Worm (Caenorhabditis elegans) whole organism, mixed stage, embryonic: Measurements from ENCODE around the gene eyg-1.

Experiments
- M03D4.4 ChIP-seq: sonication (generic microtip); optimal IDR thresholded peaks from 2 replicates; lab custom pipeline; 2017; ENCODE audit warnings: mild to moderate bottlenecking, missing genetic modification characterization, missing compliant biosample characterization
- bed-3 ChIP-seq: fragments of 200-800 bp; sonication (Bioruptor generic); optimal IDR thresholded peaks from 3 replicates; lab custom pipeline; 2018; ENCODE audit warnings: mild to moderate bottlenecking, missing genetic modification characterization, moderate library complexity, missing compliant biosample characterization
- blmp-1 ChIP-seq: fragments of 150-350 bp; optimal IDR thresholded peaks from 2 replicates; lab custom pipeline; 2014; ENCODE audit warnings: missing biosample characterization, missing genetic modification characterization
- ceh-39 ChIP-seq: fragments of 150-350 bp; optimal IDR thresholded peaks from 2 replicates; lab custom pipeline; 2014; ENCODE audit warnings: missing biosample characterization, missing genetic modification characterization
- ceh-83 ChIP-seq: fragments of 200-800 bp; sonication (Bioruptor generic); optimal IDR thresholded peaks from 2 replicates; lab custom pipeline; 2018; ENCODE audit warnings: mild to moderate bottlenecking, missing genetic modification characterization, missing compliant biosample characterization
- ces-1 ChIP-seq: fragments of 150-350 bp; optimal IDR thresholded peaks from 2 replicates; lab custom pipeline; 2014; ENCODE audit warnings: missing biosample characterization, missing genetic modification reagents, missing genetic modification characterization
- cnd-1 ChIP-seq: fragments of 200-800 bp; sonication (Bioruptor generic); optimal IDR thresholded peaks from 2 replicates; lab custom pipeline; 2018; ENCODE audit warnings: mild to moderate bottlenecking, missing genetic modification characterization, missing compliant biosample characterization
- drap-1 ChIP-seq: fragments of 200-800 bp; sonication (Bioruptor generic); optimal IDR thresholded peaks from 3 replicates; lab custom pipeline; 2018; ENCODE audit warnings: mild to moderate bottlenecking, missing genetic modification characterization, missing compliant biosample characterization
- elt-1 ChIP-seq: sonication (generic microtip); optimal IDR thresholded peaks from 2 replicates; lab custom pipeline; 2017; ENCODE audit warnings: missing genetic modification characterization, mild to moderate bottlenecking, missing compliant biosample characterization, antibody characterized with exemption, moderate library complexity, borderline replicate concordance; ENCODE audit not compliant: insufficient read depth
- flh-1 ChIP-seq: fragments of 200-800 bp; sonication (Bioruptor generic); optimal IDR thresholded peaks from 2 replicates; lab custom pipeline; 2018; ENCODE audit warnings: mild to moderate bottlenecking, missing genetic modification characterization, moderate library complexity, missing compliant biosample characterization
- ham-2 ChIP-seq: fragments of 200-800 bp; sonication (Bioruptor generic); optimal IDR thresholded peaks from 2 replicates; lab custom pipeline; 2018; ENCODE audit warnings: mild to moderate bottlenecking, missing genetic modification characterization, missing compliant biosample characterization
- hlh-1 ChIP-seq: fragments of 150-350 bp; optimal IDR thresholded peaks from 2 replicates; lab custom pipeline; 2014; ENCODE audit warnings: missing biosample characterization, missing genetic modification reagents, missing genetic modification characterization
- lin-13 ChIP-seq: fragments of 150-350 bp; optimal IDR thresholded peaks from 2 replicates; lab custom pipeline; 2014; ENCODE audit warnings: missing biosample characterization, missing genetic modification characterization
- lin-32 ChIP-seq: fragments of 200-800 bp; sonication (Bioruptor generic); optimal IDR thresholded peaks from 2 replicates; lab custom pipeline; 2018; ENCODE audit warnings: mild to moderate bottlenecking, missing genetic modification characterization, missing compliant biosample characterization
- lsy-2 ChIP-seq: fragments of 150-350 bp; optimal IDR thresholded peaks from 2 replicates; lab custom pipeline; 2014; ENCODE audit warnings: missing biosample characterization, missing genetic modification characterization
- mab-5 ChIP-seq: fragments of 150-350 bp; optimal IDR thresholded peaks from 2 replicates; lab custom pipeline; 2014; ENCODE audit warnings: missing biosample characterization, missing genetic modification characterization
- mls-2 ChIP-seq: sonication (generic microtip); optimal IDR thresholded peaks from 2 replicates; lab custom pipeline; 2016; ENCODE audit warnings: mild to moderate bottlenecking, missing genetic modification characterization, moderate library complexity, missing compliant biosample characterization
- nhr-12 ChIP-seq: fragments of 150-350 bp; optimal IDR thresholded peaks from 2 replicates; lab custom pipeline; 2014; ENCODE audit warnings: missing biosample characterization, missing genetic modification characterization
- nhr-2 ChIP-seq: fragments of 150-350 bp; optimal IDR thresholded peaks from 2 replicates; lab custom pipeline; 2014; ENCODE audit warnings: missing biosample characterization, missing genetic modification characterization
- nhr-28 ChIP-seq: fragments of 150-350 bp; optimal IDR thresholded peaks from 2 replicates; lab custom pipeline; 2014; ENCODE audit warnings: missing biosample characterization, missing genetic modification characterization
- nhr-76 ChIP-seq: sonication (generic microtip); optimal IDR thresholded peaks from 2 replicates; lab custom pipeline; 2017; ENCODE audit warnings: missing biosample characterization, missing genetic modification characterization
- sem-2 ChIP-seq: fragments of 200-800 bp; sonication (Bioruptor generic); optimal IDR thresholded peaks from 2 replicates; lab custom pipeline; 2018; ENCODE audit warnings: mild to moderate bottlenecking, missing genetic modification characterization, missing compliant biosample characterization
- snpc-4 ChIP-seq: fragments of 150-350 bp; optimal IDR thresholded peaks from 2 replicates; lab custom pipeline; 2014; ENCODE audit warnings: missing biosample characterization, missing genetic modification characterization
- tbx-8 ChIP-seq: fragments of 200-800 bp; sonication (Bioruptor generic); optimal IDR thresholded peaks from 2 replicates; lab custom pipeline; 2018; ENCODE audit warnings: mild to moderate bottlenecking, missing genetic modification characterization, moderate library complexity, missing compliant biosample characterization
- unc-120 ChIP-seq: sonication (generic microtip); optimal IDR thresholded peaks from 2 replicates; lab custom pipeline; 2017; ENCODE audit warnings: missing genetic modification characterization, missing compliant biosample characterization; ENCODE audit not compliant: poor library complexity, severe bottlenecking
- unc-39 ChIP-seq: fragments of 150-350 bp; optimal IDR thresholded peaks from 2 replicates; lab custom pipeline; 2014; ENCODE audit warnings: missing biosample characterization, missing genetic modification characterization
- unc-62 ChIP-seq: fragments of 150-350 bp; optimal IDR thresholded peaks from 2 replicates; lab custom pipeline; 2014; ENCODE audit warnings: missing biosample characterization, missing genetic modification reagents, missing genetic modification characterization
- zip-8 ChIP-seq: fragments of 150-350 bp; optimal IDR thresholded peaks from 2 replicates; lab custom pipeline; 2014; ENCODE audit warnings: missing biosample characterization, missing genetic modification characterization
- ztf-11 ChIP-seq: fragments of 150-350 bp; optimal IDR thresholded peaks from 2 replicates; lab custom pipeline; 2014; ENCODE audit warnings: missing biosample characterization, missing genetic modification characterization

The eyg-1 gene

ce11 chrII:9835958-9836357, 8.2 kb upstream of the eyg-1 start:
- TF ChIP-seq unc-62 (GFP tag; lab: Kevin White, UChicago) = no peak
- TF ChIP-seq ztf-11 = no peak
- no peak for TF ChIP-seq ceh-83 (GFP tag; lab: Kevin White, UChicago)
- no peak for TF ChIP-seq snpc-4 (tag; lab: Kevin White, UChicago)

DNA sequence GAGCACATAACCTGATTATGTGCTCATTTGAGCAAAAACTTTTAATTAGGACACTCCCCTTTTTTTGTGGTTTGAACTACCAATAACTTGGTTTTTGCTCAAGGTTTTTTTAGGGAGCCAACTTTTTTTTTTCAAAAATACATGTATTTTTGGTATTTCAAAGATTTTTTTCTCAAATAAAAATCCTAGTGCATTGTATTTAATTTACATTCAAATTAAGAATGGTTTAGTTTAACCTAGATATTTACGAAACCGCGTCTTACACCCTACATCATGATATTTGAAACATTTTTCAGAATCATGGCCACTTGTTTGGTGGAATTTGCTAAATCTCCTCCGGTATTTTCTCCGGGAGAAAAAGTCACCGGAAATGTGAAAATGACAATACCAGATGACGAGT, 7.2 kb upstream of the eyg-1 start, which contains the start of gene arrd-5:
TSS of gene arrd-5 (plus strand) at position 301 of the 400 bp plus-strand sequence.
- TF ChIP-seq mab-5 (tag; lab: Kevin White, UChicago) (no peak), ces-1 (GFP tag; lab: Kevin White, UChicago) (no peak)

ce11 chrII:9833855-9834254, 6.1 kb upstream of the eyg-1 start, which contains the start of gene ZK938.3:
Gene ZK938.3 (minus strand): TSS chrII:9833955.
- no peak for TF ChIP-seq hlh-1 (tag; lab: Kevin White, UChicago)
- TF ChIP-seq ztf-11 = no peak
- no peak for TF ChIP-seq mls-2 (tag; lab: Kevin White, UChicago)
- no peak for TF ChIP-seq ces-1 (GFP tag; lab: Kevin White, UChicago)
- TF ChIP-seq bed-3 (GFP tag; lab: Kevin White, UChicago) = no peak
- no peak for TF ChIP-seq flh-1
- TF ChIP-seq cnd-1 (tag; lab: Kevin White, UChicago) = no peak
- TF ChIP-seq lin-32 (GFP tag; lab: Kevin White, UChicago) = no peak
- TF ChIP-seq snpc-4 (tag; lab: Kevin White, UChicago) = no peak
- TF ChIP-seq tbx-8 (GFP tag; lab: Kevin White, UChicago) = no peak
- TF ChIP-seq nhr-2 (tag; lab: Kevin White, UChicago) = no peak
- no peak for TF ChIP-seq lin-13 (tag; lab: Kevin White, UChicago)

ce11 chrII:9831033-9831432, 3.3 kb upstream of the eyg-1 start, which contains the start of gene ZK938.12:
Gene ZK938.12 (plus strand): TSS chrII:9831333.
- TF ChIP-seq zip-8 (tag; lab: Kevin White, UChicago) (no peak), nhr-2 (tag; lab: Kevin White, UChicago) (no peak), ceh-83 (GFP tag; lab: Kevin White, UChicago) (no peak), tbx-8 (GFP tag; lab: Kevin White, UChicago) (no peak), mls-2 (tag; lab: Kevin White, UChicago) (no peak), M03D4.4 (tag; lab: Kevin White, UChicago) (no peak), bed-3 (GFP tag; lab: Kevin White, UChicago) (no peak), lsy-2 (tag; lab: Kevin White, UChicago) (no peak), ham-2 (no peak), unc-120 (no peak), drap-1 (GFP tag; lab: Kevin White, UChicago) (no peak), snpc-4 (tag; lab: Kevin White, UChicago) (no peak), ztf-11 (no peak), hlh-1 (tag; lab: Kevin White, UChicago) (no peak), unc-39 (tag; lab: Kevin White, UChicago) (no peak), ceh-39 (tag; lab: Kevin White, UChicago) (no peak), nhr-12 (tag; lab: Kevin White, UChicago) (no peak)

- TF ChIP-seq lin-13 (tag; lab: Kevin White, UChicago) (no peak), blmp-1 (no peak), tbx-8 (GFP tag; lab: Kevin White, UChicago) (no peak)
Observed at ce11 chrII:9829108-9829507, 1.4 kb upstream of the eyg-1 start, which contains the start of gene ZK938.1. Gene ZK938.1 (plus strand): TSS chrII:9829408.

DNA sequence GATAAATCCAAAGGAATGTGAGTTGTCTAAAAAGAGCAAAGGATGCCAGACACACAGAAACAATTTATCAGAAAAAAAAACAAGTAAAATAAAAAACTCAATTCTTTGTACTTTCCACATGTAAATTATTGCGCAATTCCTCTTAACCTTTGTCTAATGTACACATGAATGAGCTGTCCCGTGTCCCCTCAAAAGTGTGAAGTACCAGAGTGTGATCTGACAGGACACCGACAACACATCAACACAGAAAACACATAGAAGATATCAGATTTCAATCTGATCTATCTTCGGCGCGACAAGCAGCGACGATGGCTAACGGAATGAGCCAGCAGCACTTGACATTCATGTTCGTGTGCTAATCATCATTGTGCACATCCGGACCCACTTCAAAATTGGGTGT, 750 bp upstream of the eyg-1 start:
- TF ChIP-seq cnd-1 (tag; lab: Kevin White, UChicago) (no peak), ztf-11 (no peak), mls-2 (tag; lab: Kevin White, UChicago) (no peak), hlh-1 (tag; lab: Kevin White, UChicago) (no peak), sem-2 (GFP tag; lab: Kevin White, UChicago) (no peak), elt-1 (tag; lab: Kevin White, UChicago) (no peak), nhr-2 (tag; lab: Kevin White, UChicago) (peak; percentile 77), nhr-76 (tag; lab: Kevin White, UChicago) (no peak), nhr-12 (tag; lab: Kevin White, UChicago) (no peak), zip-8 (tag; lab: Kevin White, UChicago) (peak; percentile 74), mab-5 (tag; lab: Kevin White, UChicago) (no peak), nhr-28 (no peak), ham-2 (no peak), lin-32 (GFP tag; lab: Kevin White, UChicago) (no peak)
- TF ChIP-seq, all 35 proteins: peak for 2
